Fruit fly (Drosophila melanogaster) whole organism, embryonic: ENCODE results near the gene Slh.

Experiments
- Atf6 ChIP-seq: fragments of 200-800 bp; sonication (Bioruptor generic); IDR thresholded peaks from 2 replicates; pipeline ENCODE4 v1.3.6; 2022; ENCODE audit warnings: missing biosample characterization, missing genetic modification characterization
- C15 ChIP-seq: fragments of 200-800 bp; sonication (Bioruptor generic); IDR thresholded peaks from 3 replicates; pipeline ENCODE4 v1.3.6; 2022; ENCODE audit warnings: missing biosample characterization, missing genetic modification characterization
- CG10274 ChIP-seq: fragments of 200-800 bp; sonication (Bioruptor generic); optimal IDR thresholded peaks from 3 replicates; lab custom pipeline; 2017; ENCODE audit warnings: missing biosample characterization, mild to moderate bottlenecking, missing genetic modification characterization
- CG10366 ChIP-seq: fragments of 200-800 bp; sonication (Bioruptor generic); IDR thresholded peaks from 2 replicates; pipeline ENCODE4 v1.3.6; 2022; ENCODE audit warnings: missing biosample characterization, missing genetic modification characterization
- CG12299 ChIP-seq: fragments of 200-800 bp; sonication (Bioruptor generic); optimal IDR thresholded peaks from 2 replicates; lab custom pipeline; 2018; ENCODE audit warnings: missing biosample characterization, mild to moderate bottlenecking, missing genetic modification characterization
- CG12769 ChIP-seq: fragments of 200-800 bp; sonication (Bioruptor generic); optimal IDR thresholded peaks from 2 replicates; lab custom pipeline; 2019; ENCODE audit warnings: missing biosample characterization, mild to moderate bottlenecking, missing genetic modification characterization, moderate library complexity
- CG14050 ChIP-seq: fragments of 200-800 bp; sonication (Bioruptor generic); IDR thresholded peaks from 3 replicates; pipeline ENCODE4 v1.3.6; 2022; ENCODE audit warnings: missing biosample characterization, missing genetic modification characterization
- CG14667 ChIP-seq: fragments of 200-800 bp; sonication (Bioruptor generic); IDR thresholded peaks from 2 replicates; pipeline ENCODE4 v1.3.6; 2022; ENCODE audit warnings: missing biosample characterization, missing genetic modification characterization
- CG17612 ChIP-seq: fragments of 200-800 bp; sonication (Bioruptor generic); IDR thresholded peaks from 2 replicates; pipeline ENCODE4 v1.3.6; 2022; ENCODE audit warnings: missing biosample characterization, missing genetic modification characterization
- CG18011 ChIP-seq: fragments of 200-800 bp; sonication (Bioruptor generic); optimal IDR thresholded peaks from 2 replicates; lab custom pipeline; 2017; ENCODE audit warnings: missing biosample characterization, missing genetic modification characterization, mild to moderate bottlenecking, moderate library complexity, missing genotype
- CG1832 ChIP-seq: fragments of 200-800 bp; sonication (Bioruptor generic); optimal IDR thresholded peaks from 2 replicates; lab custom pipeline; 2017; ENCODE audit warnings: missing biosample characterization, mild to moderate bottlenecking, missing genetic modification characterization, inconsistent platforms
- CG32772 ChIP-seq: fragments of 200-800 bp; sonication (Bioruptor generic); IDR thresholded peaks from 2 replicates; pipeline ENCODE4 v1.3.6; 2022; ENCODE audit warnings: missing biosample characterization, missing genetic modification characterization
- CG3281 ChIP-seq: fragments of 200-800 bp; sonication (Bioruptor generic); optimal IDR thresholded peaks from 3 replicates; lab custom pipeline; 2017; ENCODE audit warnings: missing biosample characterization, mild to moderate bottlenecking, missing genetic modification characterization
- CG3995 ChIP-seq: fragments of 200-800 bp; sonication (Bioruptor generic); optimal IDR thresholded peaks from 3 replicates; lab custom pipeline; 2016; ENCODE audit warnings: missing biosample characterization, missing genetic modification characterization
- CG4360 ChIP-seq: fragments of 200-800 bp; sonication (Bioruptor generic); IDR thresholded peaks from 2 replicates; pipeline ENCODE4 v1.3.6; 2022; ENCODE audit warnings: missing biosample characterization, missing genetic modification characterization
- CG6272 ChIP-seq: fragments of 200-800 bp; sonication (Bioruptor generic); IDR thresholded peaks from 2 replicates; pipeline ENCODE4 v1.3.6; 2022; ENCODE audit warnings: missing biosample characterization, missing genetic modification characterization
- CG6765 ChIP-seq: fragments of 200-800 bp; sonication (Bioruptor generic); optimal IDR thresholded peaks from 3 replicates; lab custom pipeline; 2017; ENCODE audit warnings: missing biosample characterization, mild to moderate bottlenecking, missing genetic modification characterization
- CG6854 ChIP-seq: fragments of 200-800 bp; sonication (Bioruptor generic); optimal IDR thresholded peaks from 3 replicates; lab custom pipeline; 2017; ENCODE audit warnings: missing biosample characterization, mild to moderate bottlenecking, missing genetic modification characterization
- CG7556 ChIP-seq: fragments of 200-800 bp; sonication (Bioruptor generic); optimal IDR thresholded peaks from 2 replicates; lab custom pipeline; 2017; ENCODE audit warnings: missing biosample characterization, mild to moderate bottlenecking, missing genetic modification characterization
- CG8281 ChIP-seq: fragments of 200-800 bp; sonication (Bioruptor generic); optimal IDR thresholded peaks from 2 replicates; lab custom pipeline; 2018; ENCODE audit warnings: missing biosample characterization, mild to moderate bottlenecking, missing genetic modification characterization, moderate library complexity
- CG8359 ChIP-seq: fragments of 200-800 bp; sonication (Bioruptor generic); optimal IDR thresholded peaks from 2 replicates; lab custom pipeline; 2017; ENCODE audit warnings: missing biosample characterization, mild to moderate bottlenecking, missing genetic modification characterization, borderline replicate concordance
- Dip3 ChIP-seq: fragments of 200-800 bp; sonication (Bioruptor generic); optimal IDR thresholded peaks from 3 replicates; lab custom pipeline; 2016; ENCODE audit warnings: missing biosample characterization, missing genetic modification characterization
- Doc3 ChIP-seq: fragments of 200-800 bp; sonication (Bioruptor generic); IDR thresholded peaks from 3 replicates; pipeline ENCODE4 v1.3.6; 2022; ENCODE audit warnings: missing biosample characterization, missing genetic modification characterization; ENCODE audit not compliant: partially characterized antibody
- Dref ChIP-seq: fragments of 200-800 bp; sonication (Bioruptor generic); IDR thresholded peaks from 2 replicates; pipeline ENCODE4 v1.3.6; 2022; ENCODE audit warnings: missing biosample characterization, missing genetic modification characterization
- HLH3B ChIP-seq: fragments of 200-800 bp; sonication (Bioruptor generic); IDR thresholded peaks from 2 replicates; pipeline ENCODE4 v1.3.6; 2022; ENCODE audit warnings: missing biosample characterization, missing genetic modification characterization
- Nf-YB ChIP-seq: fragments of 200-800 bp; sonication (Bioruptor generic); optimal IDR thresholded peaks from 3 replicates; lab custom pipeline; 2019; ENCODE audit warnings: missing biosample characterization, mild to moderate bottlenecking, missing genetic modification characterization, moderate library complexity
- Nf-YC ChIP-seq: fragments of 200-800 bp; optimal IDR thresholded peaks from 3 replicates; lab custom pipeline; 2019; ENCODE audit warnings: missing biosample characterization, mild to moderate bottlenecking, missing genetic modification characterization, moderate library complexity
- NfI ChIP-seq: fragments of 200-800 bp; sonication (Bioruptor generic); optimal IDR thresholded peaks from 3 replicates; lab custom pipeline; 2018; ENCODE audit warnings: missing biosample characterization, mild to moderate bottlenecking, missing genetic modification characterization, moderate library complexity
- Opbp ChIP-seq: fragments of 200-800 bp; sonication (Bioruptor generic); IDR thresholded peaks from 3 replicates; pipeline ENCODE4 v1.3.6; 2022; ENCODE audit warnings: missing biosample characterization, missing genetic modification characterization; ENCODE audit not compliant: partially characterized antibody
- Sry-β ChIP-seq: fragments of 200-800 bp; sonication (Bioruptor generic); optimal IDR thresholded peaks from 2 replicates; lab custom pipeline; 2018; ENCODE audit warnings: missing biosample characterization, mild to moderate bottlenecking, missing genetic modification characterization, moderate library complexity
- ac ChIP-seq: fragments of 200-800 bp; sonication (Bioruptor generic); optimal IDR thresholded peaks from 3 replicates; lab custom pipeline; 2017; ENCODE audit warnings: missing biosample characterization, mild to moderate bottlenecking, missing genetic modification characterization
- cg ChIP-seq: fragments of 200-800 bp; sonication (Bioruptor generic); optimal IDR thresholded peaks from 3 replicates; lab custom pipeline; 2019; ENCODE audit warnings: missing biosample characterization, mild to moderate bottlenecking, missing genetic modification characterization, moderate library complexity
- dati ChIP-seq: fragments of 200-800 bp; sonication (Bioruptor generic); IDR thresholded peaks from 2 replicates; pipeline ENCODE4 v1.3.6; 2022; ENCODE audit warnings: missing biosample characterization, missing genetic modification characterization
- eve ChIP-seq, 2 experiments: fragments of >200 bp; optimal IDR thresholded peaks; 2 replicates each; lab custom pipeline; 2017; ENCODE audit warnings: missing biosample characterization in 2 of 2, missing genetic modification characterization in 2 of 2
- fu2 ChIP-seq: fragments of 200-800 bp; sonication (Bioruptor generic); optimal IDR thresholded peaks from 2 replicates; lab custom pipeline; 2016; ENCODE audit warnings: missing biosample characterization, missing genetic modification characterization
- hb ChIP-seq: fragments of 200-800 bp; sonication (Bioruptor generic); IDR thresholded peaks from 3 replicates; pipeline ENCODE4 v1.3.6; 2022; ENCODE audit warnings: missing biosample characterization, missing genetic modification characterization; ENCODE audit not compliant: partially characterized antibody
- mam ChIP-seq: fragments of 200-800 bp; sonication (Bioruptor generic); optimal IDR thresholded peaks from 3 replicates; lab custom pipeline; 2016; ENCODE audit warnings: missing biosample characterization, missing genetic modification characterization
- mld ChIP-seq: fragments of 200-800 bp; sonication (Bioruptor generic); IDR thresholded peaks from 3 replicates; pipeline ENCODE4 v1.3.6; 2022; ENCODE audit warnings: missing biosample characterization, missing genetic modification characterization; ENCODE audit not compliant: partially characterized antibody
- nom ChIP-seq: fragments of 200-800 bp; sonication (Bioruptor generic); optimal IDR thresholded peaks from 2 replicates; lab custom pipeline; 2017; ENCODE audit warnings: missing biosample characterization, missing genetic modification characterization, mild to moderate bottlenecking, moderate library complexity, missing genetic modification reagents
- pb ChIP-seq: fragments of 200-800 bp; sonication (Bioruptor generic); optimal IDR thresholded peaks from 3 replicates; lab custom pipeline; 2016; ENCODE audit warnings: missing biosample characterization, missing genetic modification characterization
- pros ChIP-seq: fragments of 200-800 bp; sonication (Bioruptor generic); optimal IDR thresholded peaks from 3 replicates; lab custom pipeline; 2019; ENCODE audit warnings: missing biosample characterization, mild to moderate bottlenecking, missing genetic modification characterization, moderate library complexity
- pzg ChIP-seq: fragments of 200-800 bp; sonication (Bioruptor generic); optimal IDR thresholded peaks from 3 replicates; lab custom pipeline; 2018; ENCODE audit warnings: missing biosample characterization, mild to moderate bottlenecking, missing genetic modification characterization, moderate library complexity
- sim ChIP-seq: fragments of 200-800 bp; sonication (Bioruptor generic); IDR thresholded peaks from 2 replicates; pipeline ENCODE4 v1.3.6; 2022; ENCODE audit warnings: missing biosample characterization, missing genetic modification characterization
- sna ChIP-seq: fragments of 200-800 bp; sonication (Bioruptor generic); IDR thresholded peaks from 2 replicates; pipeline ENCODE4 v1.3.6; 2022; ENCODE audit warnings: missing biosample characterization, missing genetic modification characterization; ENCODE audit not compliant: partially characterized antibody
- sob ChIP-seq: fragments of 200-800 bp; sonication (Bioruptor generic); IDR thresholded peaks from 2 replicates; pipeline ENCODE4 v1.3.6; 2022; ENCODE audit warnings: missing biosample characterization, missing genetic modification characterization
- tin ChIP-seq: fragments of 200-800 bp; sonication (Bioruptor generic); optimal IDR thresholded peaks from 3 replicates; lab custom pipeline; 2016; ENCODE audit warnings: missing biosample characterization, missing genetic modification characterization
- trh ChIP-seq: fragments of 200-800 bp; sonication (Bioruptor generic); optimal IDR thresholded peaks from 2 replicates; lab custom pipeline; 2016; ENCODE audit warnings: missing biosample characterization, missing genetic modification characterization
- ttk ChIP-seq: fragments of 200-800 bp; sonication (Bioruptor generic); IDR thresholded peaks from 2 replicates; pipeline ENCODE4 v2.1.2; 2022; ENCODE audit warnings: missing biosample characterization, missing genetic modification characterization
- twi ChIP-seq: fragments of 200-800 bp; optimal IDR thresholded peaks from 2 replicates; lab custom pipeline; 2019; ENCODE audit warnings: missing biosample characterization, mild to moderate bottlenecking, missing genetic modification characterization, moderate library complexity
- yki ChIP-seq: fragments of >200 bp; optimal IDR thresholded peaks from 3 replicates; lab custom pipeline; 2018
- z ChIP-seq: fragments of 200-800 bp; sonication (Bioruptor generic); IDR thresholded peaks from 3 replicates; pipeline ENCODE4 v1.3.6; 2022; ENCODE audit warnings: missing biosample characterization, missing genetic modification characterization

Gene Slh

DNA sequence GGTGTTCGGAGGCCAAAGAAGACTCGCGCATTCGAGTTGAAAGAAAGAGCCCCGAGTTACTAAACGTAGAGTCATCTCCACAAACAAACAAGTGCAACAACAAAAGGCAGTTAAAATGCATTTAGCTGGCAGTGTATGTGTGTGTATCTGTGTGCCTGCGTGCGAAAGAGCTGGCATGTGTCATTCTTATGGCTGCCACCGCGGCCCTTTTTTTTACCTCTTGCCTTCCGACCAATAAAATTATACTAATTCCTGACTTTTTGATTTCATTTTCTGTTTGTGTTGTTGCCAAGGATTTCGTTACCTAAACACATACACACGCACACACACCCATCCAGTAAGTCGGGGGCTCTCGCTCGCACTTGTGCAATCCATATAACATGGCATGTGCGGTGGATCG is 42.8 kb downstream of the Slh start (continued):
- TF ChIP-seq CG10366 (GFP tag; lab: Robert Waterston, UW) (no peak), CG14667 (GFP tag; lab: Robert Waterston, UW) (no peak), pzg (GFP tag; lab: Kevin White, UChicago) (no peak), CG4360 (peak; percentile 61), CG12299 (tag; lab: Kevin White, UChicago) (no peak), mld (GFP tag; lab: Robert Waterston, UW) (no peak), ttk (GFP tag; lab: Robert Waterston, UW) (no peak)

DNA sequence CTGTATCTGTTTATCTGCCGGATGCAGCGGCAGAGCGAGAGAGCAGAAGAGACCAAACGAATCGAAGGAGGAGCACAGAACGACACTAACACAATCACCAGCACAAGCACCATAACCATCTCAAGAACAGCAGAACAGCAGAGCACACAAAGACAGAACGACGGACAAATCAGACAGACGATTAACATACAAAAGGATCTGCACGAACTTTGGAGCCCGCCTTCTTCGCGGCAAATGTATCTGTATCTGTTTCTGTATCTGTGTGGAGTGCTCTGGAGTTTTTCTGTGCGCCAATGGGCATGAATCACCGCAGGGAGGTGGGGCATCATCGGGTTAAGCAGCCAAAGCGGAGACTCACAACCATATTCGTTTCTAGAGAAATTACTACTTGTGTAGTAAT is 44.0 kb downstream of the Slh start:
- TF ChIP-seq Nf-YB (GFP tag; lab: Kevin White, UChicago) (peak; percentile 94), C15 (GFP tag; lab: Robert Waterston, UW) (no peak), CG8359 (no peak), trh (GFP tag; lab: Kevin White, UChicago) (no peak), CG12769 (no peak), mam (GFP tag; lab: Kevin White, UChicago) (no peak), fu2 (GFP tag; lab: Kevin White, UChicago) (no peak), CG6765 (GFP tag; lab: Kevin White, UChicago) (no peak), CG3995 (GFP tag; lab: Kevin White, UChicago) (no peak), Dip3 (GFP tag; lab: Kevin White, UChicago) (no peak), Dref (no peak), HLH3B (no peak), Opbp (GFP tag; lab: Robert Waterston, UW) (no peak), pros (GFP tag; lab: Kevin White, UChicago) (no peak), CG6854 (no peak), tin (no peak), CG1832 (no peak), yki (lab: Kevin White, UChicago) (no peak), Atf6 (no peak), sob (GFP tag; lab: Robert Waterston, UW) (no peak), eve (GFP tag; optimal IDR thresholded peaks at IDR 0.05; lab: Kevin White, UChicago) (no peak), CG32772 (GFP tag; lab: Robert Waterston, UW) (no peak), CG6272 (GFP tag; lab: Robert Waterston, UW) (no peak), CG3281 (no peak), CG14050 (GFP tag; lab: Robert Waterston, UW) (no peak), sna (GFP tag; lab: Robert Waterston, UW) (no peak), Nf-YC (tag; lab: Kevin White, UChicago) (peak; percentile 87), CG17612 (GFP tag; lab: Robert Waterston, UW) (no peak), cg (GFP tag; lab: Kevin White, UChicago) (peak; percentile 73), sim (GFP tag; lab: Robert Waterston, UW) (no peak), Doc3 (GFP tag; lab: Robert Waterston, UW) (no peak), pb (no peak), CG7556 (GFP tag; lab: Kevin White, UChicago) (no peak), dati (GFP tag; lab: Robert Waterston, UW) (no peak), NfI (GFP tag; lab: Kevin White, UChicago) (no peak), nom (GFP tag; lab: Kevin White, UChicago) (peak; percentile 18), twi (tag; lab: Kevin White, UChicago) (no peak), CG18011 (GFP tag; lab: Kevin White, UChicago) (no peak), ac (no peak), hb (no peak), z (peak; percentile 81), ttk (GFP tag; lab: Robert Waterston, UW) (no peak), CG8281 (tag; lab: Kevin White, UChicago) (no peak), Sry-β (GFP tag; lab: Kevin White, UChicago) (no peak), CG10274 (GFP tag; lab: Kevin White, UChicago) (no peak)
